Fruit fly (Drosophila melanogaster): ENCODE measurements around the gene alphaTub85E.

alphaTub85E gene

DNA sequence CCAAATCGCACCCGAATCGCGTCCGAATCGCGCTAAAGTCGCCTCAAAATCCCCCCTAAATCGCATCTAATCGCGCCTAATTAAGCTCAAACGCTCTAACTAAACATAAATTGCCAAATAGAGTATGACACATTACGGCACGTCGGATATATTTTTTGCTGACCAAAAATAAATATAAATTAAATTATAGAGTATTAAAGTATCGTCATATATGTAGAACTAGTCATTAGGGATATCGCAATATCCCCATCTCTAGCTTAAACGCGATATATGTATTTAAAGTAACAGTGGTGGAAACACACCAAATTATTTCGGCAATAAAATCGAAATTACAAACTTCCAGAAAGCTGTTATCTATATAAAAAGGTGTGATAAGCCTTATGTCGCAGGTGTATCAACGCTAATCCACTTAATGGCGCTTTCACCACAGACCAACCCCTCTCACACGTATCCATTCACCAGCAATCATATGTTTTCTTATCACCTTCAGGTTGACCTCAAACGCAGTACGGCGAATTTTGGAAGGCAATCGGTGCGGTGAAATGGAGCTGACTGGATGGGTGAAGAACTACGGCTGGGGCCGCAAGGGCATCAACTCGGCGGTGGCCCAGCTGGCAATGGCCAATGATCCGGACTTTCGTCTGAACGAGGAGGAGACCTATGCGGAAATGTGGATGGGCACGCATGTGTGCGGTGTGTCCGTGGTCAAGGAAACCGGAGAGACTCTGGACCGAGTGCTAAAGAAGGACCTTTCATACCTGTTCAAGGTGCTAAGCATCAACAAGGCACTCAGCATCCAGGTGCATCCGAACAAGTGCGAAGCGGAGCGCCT is 26.5 kb upstream of the alphaTub85E start, which contains the start of gene Mpi (continued):
- TF ChIP-seq ara (GFP tag; IDR thresholded peaks at IDR 0.05) (no peak), zfh1 (GFP tag; IDR thresholded peaks at IDR 0.05) (peak; percentile 43; the same call in 1 of the 3 replicates), CG1233 (GFP tag; optimal IDR thresholded peaks at IDR 0.05) (peak; percentile 18), Mes4 (GFP tag; optimal IDR thresholded peaks at IDR 0.05) (no peak), CG9932 (GFP tag; IDR thresholded peaks at IDR 0.05) (peak; percentile 36), gce (GFP tag; IDR thresholded peaks at IDR 0.05) (no peak), Rfx (GFP tag; IDR thresholded peaks at IDR 0.05) (peak; percentile 43), org-1 (GFP tag; optimal IDR thresholded peaks at IDR 0.05) (no peak), Six4 (GFP tag; optimal IDR thresholded peaks at IDR 0.05) (no peak), sc (optimal IDR thresholded peaks at IDR 0.05) (no peak), sc (GFP tag; optimal IDR thresholded peaks at IDR 0.05) (no peak), CG30431 (GFP tag; optimal IDR thresholded peaks at IDR 0.05) (no peak), CG15514 (GFP tag; optimal IDR thresholded peaks at IDR 0.05) (peak; percentile 43), CG11723 (GFP tag; optimal IDR thresholded peaks at IDR 0.05) (no peak), CG15011 (GFP tag; optimal IDR thresholded peaks at IDR 0.05) (no peak), Awh (GFP tag; IDR thresholded peaks at IDR 0.05) (no peak), so (GFP tag; IDR thresholded peaks at IDR 0.05) (0 out of 3 replicates have a peak, but pooled peaks have one; percentile 30), CG6175 (GFP tag; IDR thresholded peaks at IDR 0.05) (no peak), lola (GFP tag; optimal IDR thresholded peaks at IDR 0.05) (peak in 1 of 3 experiments; percentile 44), jing (GFP tag; optimal IDR thresholded peaks at IDR 0.05) (no peak), cad (GFP tag; optimal IDR thresholded peaks at IDR 0.05) (no peak), sd (tag; optimal IDR thresholded peaks at IDR 0.05) (no peak), CG13624 (GFP tag; optimal IDR thresholded peaks at IDR 0.05) (peak; percentile 28), CG14667 (GFP tag; IDR thresholded peaks at IDR 0.05) (no peak), twi (tag; optimal IDR thresholded peaks at IDR 0.05) (no peak), Atf6 (GFP tag; IDR thresholded peaks at IDR 0.05) (peak; percentile 29), rib (GFP tag; IDR thresholded peaks at IDR 0.05) (no peak), CG8388 (GFP tag; optimal IDR thresholded peaks at IDR 0.05) (no peak), CG17612 (GFP tag; IDR thresholded peaks at IDR 0.05) (no peak), CG7271 (tag; optimal IDR thresholded peaks at IDR 0.05) (no peak), bigmax (GFP tag; optimal IDR thresholded peaks at IDR 0.05) (peak; percentile 20), bcd (GFP tag; optimal IDR thresholded peaks at IDR 0.05) (no peak), ro (GFP tag; IDR thresholded peaks at IDR 0.05) (no peak), CG17361 (GFP tag; IDR thresholded peaks at IDR 0.05) (no peak; the same call in 1 of the 3 replicates), CG18599 (GFP tag; optimal IDR thresholded peaks at IDR 0.05) (no peak), Lpt (GFP tag; optimal IDR thresholded peaks at IDR 0.05) (no peak), Hr3 (GFP tag; optimal IDR thresholded peaks at IDR 0.05) (peak; percentile 23), esg (GFP tag; conservative IDR thresholded peaks at IDR 0.05) (no peak), Dref (GFP tag; IDR thresholded peaks at IDR 0.05) (peak; percentile 62), ken (GFP tag; IDR thresholded peaks at IDR 0.05) (no peak), vnd (GFP tag; IDR thresholded peaks at IDR 0.05; ENCODE audit: partially characterized antibody) (no peak), CG12299 (tag; optimal IDR thresholded peaks at IDR 0.05) (peak; percentile 36), CG18262 (tag; optimal IDR thresholded peaks at IDR 0.05) (no peak), Chrac-16 (GFP tag; optimal IDR thresholded peaks at IDR 0.05) (peak; percentile 21), oc (tag; optimal IDR thresholded peaks at IDR 0.05) (no peak), zf30C (GFP tag; optimal IDR thresholded peaks at IDR 0.05) (no peak), CG9876 (GFP tag; optimal IDR thresholded peaks at IDR 0.05) (no peak), seq (GFP tag; IDR thresholded peaks at IDR 0.05) (no peak; the same call in 1 of the 2 replicates), tna (GFP tag; IDR thresholded peaks at IDR 0.05; ENCODE audit: partially characterized antibody) (no peak), gfzf (GFP tag; optimal IDR thresholded peaks at IDR 0.05) (peak; percentile 39)

All from whole organism, embryonic.